Worm (Caenorhabditis elegans) whole organism, dauer: ENCODE data around the gene T11F9.22.
"Not testable (repeated sequence)": the region's sequence is repeated elsewhere in the genome, so short reads cannot be mapped to it uniquely, and the experiment has no call there.

Source experiments
- unc-62 ChIP-seq: sonication (generic microtip); optimal IDR thresholded peaks from 2 replicates; lab custom pipeline; 2017; ENCODE audit warnings: missing biosample characterization, missing genetic modification reagents, missing genetic modification characterization

The T11F9.22 gene

DNA sequence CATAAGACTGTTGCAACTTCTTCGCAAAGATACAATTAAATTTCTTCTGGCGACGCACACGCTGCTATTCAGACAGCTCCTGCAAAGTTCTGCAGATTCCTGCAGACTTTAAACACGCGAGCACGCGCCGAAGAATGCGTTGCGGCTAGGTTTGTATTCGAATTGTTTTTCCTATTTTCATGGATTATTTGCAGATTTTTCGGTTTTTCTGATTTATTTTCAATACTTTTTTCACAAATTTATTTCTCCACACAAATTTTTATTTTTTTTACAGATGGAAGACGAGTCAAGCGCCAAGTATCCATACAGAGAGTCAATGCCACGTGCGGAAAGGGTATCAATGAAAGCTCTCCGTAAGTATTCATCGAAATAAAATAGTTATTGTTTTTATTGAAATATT, 3.9 kb upstream of the T11F9.22 start, which contains the start of gene T11F9.7:
Gene T11F9.7 (plus strand): TSS at position 301 of the 400 bp plus-strand sequence.
- not testable (repeated sequence) for TF ChIP-seq unc-62 (GFP tag; lab: Kevin White, UChicago)

- TF ChIP-seq unc-62 (GFP tag; lab: Kevin White, UChicago), result not testable (repeated sequence)
These were observed 1.2 kb downstream of the T11F9.22 start, which contains the start of gene T11F9.14 for ce11 chrV:11480734-11481133. T11F9.14 (minus strand) TSS chrV:11480834.

DNA sequence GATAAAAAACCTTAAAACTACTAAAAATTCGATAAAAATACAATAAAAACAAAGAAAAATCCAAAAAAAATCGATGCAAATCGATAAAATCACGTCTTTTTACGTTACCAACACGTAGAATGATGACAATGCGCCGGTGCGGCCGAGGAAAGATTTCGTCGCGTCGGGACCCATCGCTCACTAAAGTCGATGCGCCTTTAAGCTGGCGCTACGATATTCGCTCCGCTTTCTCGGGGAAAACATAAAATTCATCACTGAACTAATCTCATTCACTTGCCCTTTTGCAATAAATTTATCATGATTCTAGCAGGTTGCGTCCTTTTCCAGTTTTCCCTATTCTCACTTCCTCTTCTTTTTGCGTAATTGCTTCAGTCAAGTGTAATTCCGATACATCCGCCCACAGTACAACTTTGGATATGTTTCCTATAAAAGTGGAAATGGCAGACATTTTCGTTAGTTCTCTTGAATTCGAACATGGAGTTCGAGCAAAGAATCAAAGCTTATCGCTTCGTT, 4.1 kb downstream of the T11F9.22 start, which contains the start of gene col-157:
Gene col-157 (plus strand): TSS at position 463 of the 513 bp plus-strand sequence.
- not testable (repeated sequence) for TF ChIP-seq unc-62 (GFP tag; lab: Kevin White, UChicago)

DNA sequence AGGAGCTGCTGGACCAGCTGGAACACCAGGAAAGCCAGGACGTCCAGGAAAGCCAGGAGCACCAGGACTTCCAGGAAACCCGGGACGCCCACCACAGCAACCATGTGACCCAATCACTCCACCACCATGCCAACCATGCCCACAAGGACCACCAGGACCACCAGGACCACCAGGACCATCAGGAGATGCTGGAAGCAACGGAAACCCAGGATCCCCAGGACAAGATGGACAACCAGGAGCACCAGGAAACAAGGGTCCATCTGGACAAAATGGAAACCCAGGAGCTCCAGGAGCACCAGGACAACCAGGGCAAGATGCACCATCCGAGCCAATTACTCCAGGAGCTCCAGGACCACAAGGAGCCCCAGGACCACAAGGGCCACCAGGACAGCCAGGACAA, 4.9 kb downstream of the T11F9.22 start:
- TF ChIP-seq unc-62 (GFP tag; lab: Kevin White, UChicago), result no peak

DNA sequence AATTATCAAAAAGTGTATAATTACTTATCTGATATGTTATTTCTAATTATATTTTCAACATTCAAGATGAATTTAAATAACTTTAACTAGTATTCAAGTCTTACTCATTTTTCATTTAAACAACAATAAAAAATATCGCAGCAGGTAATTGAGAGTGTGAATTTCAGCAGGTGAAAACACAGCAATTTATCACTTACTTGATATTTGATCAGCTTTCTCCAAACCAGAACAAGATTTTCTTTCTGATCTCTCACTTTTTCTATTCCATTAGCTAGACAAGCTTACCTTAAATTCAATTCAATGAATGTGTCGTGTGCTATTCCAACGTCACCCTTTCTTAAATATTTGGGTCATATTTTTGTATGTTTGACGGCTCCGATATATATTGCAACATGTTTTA, 6.1 kb downstream of the T11F9.22 start, which contains the start of gene srh-1:
Gene srh-1 (plus strand): TSS at position 301 of the 400 bp plus-strand sequence.
- no peak for TF ChIP-seq unc-62 (GFP tag; lab: Kevin White, UChicago)

DNA sequence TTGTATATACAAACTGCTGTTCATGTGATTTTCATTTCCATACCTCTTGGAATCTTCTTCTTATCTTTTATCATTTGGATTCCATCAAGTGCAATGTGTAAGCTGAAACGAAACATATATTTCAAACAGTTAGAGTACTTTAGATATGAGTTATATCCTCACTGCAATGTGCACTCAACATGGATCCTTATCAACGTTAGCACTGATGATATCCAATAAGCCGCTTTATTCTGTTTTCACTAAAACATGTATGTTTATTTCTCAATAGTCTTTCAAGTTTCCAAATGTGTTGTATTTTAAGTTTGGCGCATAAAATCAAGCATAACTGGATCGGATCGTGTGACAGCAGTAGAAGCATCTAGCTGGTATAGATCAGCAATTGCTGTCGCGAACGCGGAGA, 7.2 kb downstream of the T11F9.22 start, which contains the start of gene T11F9.10:
Gene T11F9.10 (plus strand): TSS at position 301 of the 400 bp plus-strand sequence.
- no peak for TF ChIP-seq unc-62 (GFP tag; lab: Kevin White, UChicago)

DNA sequence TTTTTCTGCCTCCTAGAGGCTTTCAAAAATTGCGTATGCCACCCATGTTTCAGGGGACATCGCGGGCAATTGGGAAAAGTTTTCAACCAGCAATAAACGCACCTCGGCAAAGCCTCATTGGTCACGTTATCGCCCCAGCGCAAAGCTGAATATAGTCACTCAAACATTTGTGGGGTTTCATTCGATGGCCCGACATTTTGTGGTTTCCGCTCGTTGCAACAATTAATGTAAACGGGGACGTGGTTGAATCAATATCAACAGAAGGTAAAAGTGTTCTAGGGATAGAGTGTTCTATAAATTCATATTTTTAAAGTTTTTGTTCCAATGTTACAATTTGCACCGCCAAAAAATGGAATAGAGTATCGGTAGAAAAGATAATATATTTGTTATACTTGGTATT, 8.8 kb downstream of the T11F9.22 start:
- TF ChIP-seq unc-62 (GFP tag; lab: Kevin White, UChicago), result no peak

DNA sequence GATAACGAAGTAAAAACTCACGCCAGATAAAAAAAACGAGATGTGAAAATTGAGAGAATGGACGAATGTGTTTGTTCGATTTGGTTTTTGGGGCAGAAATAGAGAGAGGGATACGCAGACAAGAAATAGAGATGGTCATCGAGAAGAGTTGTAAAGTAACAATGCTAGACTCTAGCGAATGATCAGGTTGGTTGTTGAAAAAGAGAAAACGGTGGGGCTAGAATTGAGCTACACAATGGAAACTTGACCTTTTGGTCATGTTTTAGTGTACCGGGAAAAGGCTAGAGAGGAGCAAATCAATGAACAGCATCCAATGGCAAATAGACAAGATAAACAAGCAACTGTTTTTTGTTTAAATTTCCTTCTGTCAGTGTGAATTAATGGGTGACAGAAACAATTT, 10.9 kb downstream of the T11F9.22 start, which contains the start of gene dhs-19:
Gene dhs-19 (minus strand): TSS at position 101 of the 400 bp plus-strand sequence.
- TF ChIP-seq unc-62 (GFP tag; lab: Kevin White, UChicago), result no peak

DNA sequence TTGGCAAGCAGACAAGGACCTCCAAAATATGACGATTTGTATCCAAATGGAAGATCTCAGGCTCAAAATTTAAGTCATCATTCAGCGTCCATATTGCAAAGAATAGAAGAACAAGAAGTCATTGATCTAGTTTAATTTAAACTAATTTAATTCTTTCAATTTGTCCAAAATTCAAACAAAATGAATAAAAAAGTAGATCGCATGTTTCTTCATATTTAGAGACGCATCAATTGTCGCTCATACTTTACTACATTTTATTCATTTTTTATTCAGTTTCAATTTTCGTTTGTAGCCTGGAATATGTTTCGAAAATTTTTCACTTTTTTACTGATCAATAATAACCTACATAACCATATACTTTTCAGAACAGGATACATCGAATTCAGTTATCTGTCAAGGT, 12.9 kb downstream of the T11F9.22 start, which contains the start of gene T11F9.21:
Gene T11F9.21 (plus strand): TSS at position 301 of the 400 bp plus-strand sequence.
- no peak for TF ChIP-seq unc-62 (GFP tag; lab: Kevin White, UChicago)

DNA sequence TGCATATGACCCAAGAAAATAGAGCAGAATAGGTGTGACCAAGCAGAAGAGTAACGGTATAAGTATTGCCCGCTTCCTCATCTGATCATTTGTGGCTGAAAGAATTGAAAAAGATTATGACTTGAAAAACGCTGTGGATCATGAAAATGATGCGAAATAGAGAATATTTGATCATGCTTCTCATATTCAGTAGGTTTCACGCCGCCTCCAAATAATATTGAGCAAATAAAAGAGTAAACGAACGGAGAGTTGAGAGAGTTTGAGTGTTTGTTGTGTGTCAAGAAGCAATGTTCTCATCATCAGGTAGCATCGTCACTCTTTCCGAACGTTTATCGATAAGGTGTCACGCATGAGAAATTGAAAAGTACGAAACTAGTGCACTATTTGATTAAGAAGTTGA, 16.8 kb downstream of the T11F9.22 start, which contains the start of gene htrl-1:
Gene htrl-1 (minus strand): TSS at position 101 of the 400 bp plus-strand sequence.
- no peak for TF ChIP-seq unc-62 (GFP tag; lab: Kevin White, UChicago)

ce11 chrV:11497475-11497874, 18.0 kb downstream of the T11F9.22 start:
- TF ChIP-seq unc-62 (GFP tag; lab: Kevin White, UChicago), result no peak

DNA sequence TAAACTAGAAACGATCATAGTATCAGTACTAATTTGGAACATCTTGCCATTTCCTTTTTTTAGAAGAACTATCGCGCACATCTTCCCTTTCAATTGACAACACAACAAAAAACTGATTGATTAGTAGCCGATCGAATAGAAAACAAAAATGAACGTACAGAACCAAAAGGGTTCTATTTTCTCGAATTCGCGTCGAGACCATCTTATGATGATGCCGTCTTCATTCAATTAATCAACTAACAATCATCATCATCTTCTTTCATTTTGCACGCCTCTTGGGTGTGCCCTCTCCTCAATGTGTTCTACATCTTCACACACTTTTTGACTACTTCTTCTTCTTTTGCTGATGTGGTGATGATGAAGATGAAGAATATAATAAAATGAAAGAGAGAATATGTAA, 20.3 kb downstream of the T11F9.22 start:
- no peak for TF ChIP-seq unc-62 (GFP tag; lab: Kevin White, UChicago)

DNA sequence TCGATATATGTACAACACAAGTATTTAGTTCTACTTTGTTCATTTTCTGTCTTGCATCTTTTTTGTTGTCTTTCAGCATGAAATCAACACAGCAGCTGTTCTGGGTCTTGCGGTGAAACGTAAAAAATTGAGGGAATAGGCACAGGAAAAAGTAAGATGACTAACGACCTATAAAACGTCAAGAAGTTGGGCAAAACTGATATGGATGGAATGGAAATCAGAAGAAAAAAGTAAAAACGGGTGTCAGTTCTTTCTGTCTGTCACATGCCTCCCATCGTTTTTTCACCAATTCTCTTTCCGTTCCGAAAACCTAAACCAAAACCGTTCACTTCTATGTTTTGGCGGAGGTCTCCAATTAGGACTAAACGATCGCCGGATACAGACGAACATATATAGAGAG, 21.5 kb downstream of the T11F9.22 start:
- no peak for TF ChIP-seq unc-62 (GFP tag; lab: Kevin White, UChicago)

DNA sequence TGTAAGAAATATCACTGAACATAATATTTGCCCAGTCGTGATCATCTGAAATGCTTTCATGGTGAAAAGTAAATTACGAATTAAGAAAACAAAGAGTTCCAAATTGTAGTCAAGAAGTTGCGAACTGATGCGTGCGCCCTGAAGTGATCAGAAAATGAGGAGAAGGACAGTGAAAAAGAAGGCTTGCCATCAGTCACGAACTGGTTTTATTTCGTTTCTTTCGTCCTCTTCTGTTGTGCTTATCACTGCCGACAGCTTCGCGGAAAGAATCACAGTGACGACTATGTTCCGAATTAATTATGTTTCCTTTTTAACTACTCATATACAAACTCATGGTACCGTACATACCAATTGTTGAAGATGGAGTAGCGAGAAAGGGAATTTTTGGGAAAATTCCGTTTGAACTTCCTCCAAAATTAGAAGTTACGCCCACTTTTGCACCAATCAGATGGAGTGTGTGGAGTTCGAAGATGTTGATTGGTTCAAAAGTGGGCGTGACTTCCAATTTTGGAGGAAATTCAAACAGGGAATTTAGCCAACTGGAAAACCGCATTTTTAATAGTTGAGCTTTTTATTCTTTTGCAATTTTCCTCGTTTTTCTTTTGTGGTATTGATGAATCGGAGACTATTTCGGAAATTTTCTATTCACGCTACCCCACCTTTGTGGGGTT, 23.7 kb downstream of the T11F9.22 start, which contains the start of gene C55A6.12:
Gene C55A6.12 (minus strand): TSS at position 51 of the 671 bp plus-strand sequence.
- TF ChIP-seq unc-62 (GFP tag; lab: Kevin White, UChicago), result no peak

DNA sequence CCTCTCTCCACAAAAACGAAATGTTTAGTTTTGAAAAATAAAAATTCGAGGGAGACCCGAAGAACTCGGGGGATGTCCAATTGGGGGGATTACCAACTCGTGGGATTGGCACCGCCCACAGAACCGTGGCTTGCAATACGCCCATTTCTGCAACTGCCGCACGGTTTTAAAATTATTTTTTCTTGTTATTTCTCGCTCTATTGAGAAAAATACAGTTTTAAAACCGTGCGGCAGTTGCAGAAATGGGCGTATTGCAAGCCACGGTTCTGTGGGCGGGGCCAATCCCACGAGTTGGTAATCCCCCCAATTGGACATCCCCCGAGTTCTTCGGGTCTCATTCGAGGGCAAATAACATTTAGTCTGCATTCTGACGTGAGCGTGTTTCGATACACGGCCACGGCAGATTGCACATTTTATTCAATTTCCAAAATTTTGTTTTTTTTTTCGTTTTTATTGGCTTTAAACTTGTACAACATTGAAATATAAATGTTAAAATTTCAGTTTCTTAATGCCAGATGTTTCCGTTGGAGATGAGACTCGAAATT, 25.4 kb downstream of the T11F9.22 start, which contains the start of the genes C55A6.1 and C55A6.10:
Gene C55A6.1 (minus strand): TSS at position 116 of the 545 bp plus-strand sequence.
Gene C55A6.10 (plus strand): TSS at position 495 of the 545 bp plus-strand sequence.
- TF ChIP-seq unc-62 (GFP tag; lab: Kevin White, UChicago), result not testable (repeated sequence)

DNA sequence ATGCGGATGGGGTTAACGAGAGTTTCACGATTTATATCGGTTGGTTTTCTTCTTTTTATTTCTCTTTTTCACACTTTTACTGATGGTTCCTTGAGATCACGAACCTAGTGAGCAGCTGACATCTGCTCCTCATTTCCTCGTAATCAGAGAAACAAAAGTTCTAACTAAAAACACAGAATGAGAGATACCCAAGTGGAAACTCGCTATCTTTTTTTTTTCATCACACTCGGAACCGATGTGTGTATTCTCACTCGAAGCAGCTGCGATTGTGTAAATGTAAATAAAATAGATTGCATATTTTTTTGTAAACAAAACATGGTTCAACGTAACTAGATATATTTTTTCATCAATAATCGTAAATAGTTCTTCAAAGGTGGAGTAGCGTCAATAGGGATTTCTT, 26.8 kb downstream of the T11F9.22 start:
- TF ChIP-seq unc-62 (GFP tag; lab: Kevin White, UChicago), result no peak
